Worm (Caenorhabditis elegans): ENCODE results near the gene H40L08.7.
A peak's percentile ranks its signal among the peaks of the same experiment; 100 is the strongest.

Gene H40L08.7

ce11 chrX:15034787-15035186 lies 42.8 kb downstream of the H40L08.7 start, which contains the start of gene dsc-1:
dsc-1 (minus strand) TSS chrX:15034832.
- TF ChIP-seq dmd-8 (GFP tag; IDR thresholded peaks at IDR 0.05), result no peak
- no peak for TF ChIP-seq F37D6.2 (tag; optimal IDR thresholded peaks at IDR 0.05)
- no peak for TF ChIP-seq Y75B8A.6 (GFP tag; IDR thresholded peaks at IDR 0.05)
- TF ChIP-seq ceh-82 (tag; optimal IDR thresholded peaks at IDR 0.05), result no peak
- TF ChIP-seq aha-1 (tag), result no peak
- TF ChIP-seq rbr-2 (tag; optimal IDR thresholded peaks at IDR 0.05), result no peak

ce11 chrX:15027997-15028396 lies 49.5 kb downstream of the H40L08.7 start:
- no peak for TF ChIP-seq nhr-76 (tag; optimal IDR thresholded peaks at IDR 0.05)

DNA sequence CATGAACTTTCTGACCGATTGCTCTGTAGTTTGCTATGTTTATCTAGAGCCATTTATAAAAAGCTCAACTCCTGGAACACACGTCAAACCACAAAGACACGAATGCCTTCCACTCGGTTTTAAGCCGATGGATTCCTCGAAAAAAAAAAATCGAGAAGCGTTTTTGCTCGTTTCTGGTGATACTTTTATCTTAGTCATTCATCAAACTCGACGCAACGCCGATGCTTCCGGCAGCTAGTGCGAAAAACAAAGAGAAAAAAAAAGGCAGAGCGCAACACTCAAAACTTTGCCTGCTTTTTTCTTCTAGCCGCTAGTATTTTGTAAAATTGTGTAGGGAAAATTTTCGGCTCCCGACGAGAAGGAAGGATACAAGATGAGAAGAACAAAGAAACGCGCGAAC lies 50.0 kb downstream of the H40L08.7 start:
- TF ChIP-seq ztf-7 (tag; optimal IDR thresholded peaks at IDR 0.05) (no peak), tag-97 (GFP tag; IDR thresholded peaks at IDR 0.05) (no peak), ZK546.5 (tag; optimal IDR thresholded peaks at IDR 0.05) (no peak), zfp-3 (GFP tag; conservative IDR thresholded peaks at IDR 0.05) (no peak), unc-62 (GFP tag; optimal IDR thresholded peaks at IDR 0.05 in 1 of 2) (peak in 1 of 2 experiments; percentile 93), unc-62 (tag; optimal IDR thresholded peaks at IDR 0.05) (no peak), mxl-2 (GFP tag; conservative IDR thresholded peaks at IDR 0.05) (no peak), mep-1 (tag; optimal IDR thresholded peaks at IDR 0.05) (peak; percentile 16), lsy-2 (tag; optimal IDR thresholded peaks at IDR 0.05) (peak in 1 of 2 experiments; percentile 26), spr-1 (tag; optimal IDR thresholded peaks at IDR 0.05) (no peak), nhr-48 (tag; optimal IDR thresholded peaks at IDR 0.05) (no peak), php-3 (GFP tag; IDR thresholded peaks at IDR 0.05) (no peak), daf-16 (GFP tag; optimal IDR thresholded peaks at IDR 0.05) (no peak), daf-16 (tag; optimal IDR thresholded peaks at IDR 0.05) (no peak), ztf-11 (tag; optimal IDR thresholded peaks at IDR 0.05) (no peak), Y5F2A.4 (GFP tag; optimal IDR thresholded peaks at IDR 0.05) (no peak), nhr-25 (tag; optimal IDR thresholded peaks at IDR 0.05; ENCODE audit: borderline replicate concordance, insufficient read depth) (no peak), aha-1 (tag) (peak; percentile 50), duxl-1 (tag; optimal IDR thresholded peaks at IDR 0.05; ENCODE audit: poor library complexity) (no peak), nhr-77 (tag; optimal IDR thresholded peaks at IDR 0.05) (no peak), ceh-20 (GFP tag; IDR thresholded peaks at IDR 0.05) (peak; percentile 56; the same call in 1 of the 2 replicates), F37D6.2 (tag; optimal IDR thresholded peaks at IDR 0.05) (no peak), nhr-10 (tag; optimal IDR thresholded peaks at IDR 0.05) (no peak), pqm-1 (tag; optimal IDR thresholded peaks at IDR 0.05) (no peak)
